Fruit fly (Drosophila melanogaster) whole organism, pupa: ENCODE measurements around the gene CG14667.

ENCODE experiments used
- CG10348 ChIP-seq: fragments of 200-800 bp; sonication (Bioruptor generic); IDR thresholded peaks from 2 replicates; pipeline ENCODE4 v1.3.6; 2022; ENCODE audit warnings: missing biosample characterization, missing genetic modification characterization
- CG12605 ChIP-seq: fragments of 200-800 bp; sonication (Bioruptor generic); IDR thresholded peaks from 2 replicates; pipeline ENCODE4 v1.3.6; 2022; ENCODE audit warnings: missing biosample characterization, missing genetic modification characterization
- CG13204 ChIP-seq: fragments of 200-800 bp; sonication (Bioruptor generic); optimal IDR thresholded peaks from 2 replicates; lab custom pipeline; 2018; ENCODE audit warnings: missing biosample characterization, mild to moderate bottlenecking, missing genetic modification characterization, moderate library complexity
- CG15710 ChIP-seq: fragments of 200-800 bp; sonication (Bioruptor generic); optimal IDR thresholded peaks from 2 replicates; lab custom pipeline; 2018; ENCODE audit warnings: missing biosample characterization, mild to moderate bottlenecking, missing genetic modification characterization, moderate library complexity
- CG17806 ChIP-seq: fragments of 200-800 bp; sonication (Bioruptor generic); optimal IDR thresholded peaks from 2 replicates; lab custom pipeline; 2018; ENCODE audit warnings: missing biosample characterization, mild to moderate bottlenecking, missing genetic modification characterization, moderate library complexity
- CG32121 ChIP-seq: fragments of 200-800 bp; sonication (Bioruptor generic); IDR thresholded peaks from 2 replicates; pipeline ENCODE4 v1.3.6; 2022; ENCODE audit warnings: missing biosample characterization, missing genetic modification characterization
- CG34367 ChIP-seq: fragments of 200-800 bp; sonication (Bioruptor generic); optimal IDR thresholded peaks from 2 replicates; lab custom pipeline; 2018; ENCODE audit warnings: missing biosample characterization, mild to moderate bottlenecking, missing genetic modification characterization
- CG4496 ChIP-seq: fragments of 200-800 bp; sonication (Bioruptor generic); IDR thresholded peaks from 3 replicates; pipeline ENCODE4 v1.3.6; 2022; ENCODE audit warnings: missing biosample characterization, missing genetic modification characterization
- CG8159 ChIP-seq: fragments of 200-800 bp; sonication (Bioruptor generic); optimal IDR thresholded peaks from 3 replicates; lab custom pipeline; 2018; ENCODE audit warnings: missing biosample characterization, mild to moderate bottlenecking, missing genetic modification characterization, moderate library complexity
- CG8301 ChIP-seq: fragments of 200-800 bp; sonication (Bioruptor generic); optimal IDR thresholded peaks from 2 replicates; lab custom pipeline; 2018; ENCODE audit warnings: missing biosample characterization, mild to moderate bottlenecking, missing genetic modification characterization
- EcR ChIP-seq: fragments of 200-800 bp; sonication (Bioruptor generic); optimal IDR thresholded peaks from 3 replicates; lab custom pipeline; 2019; ENCODE audit warnings: missing biosample characterization, missing genetic modification characterization, mild to moderate bottlenecking, moderate library complexity, missing genetic modification reagents
- Pif1A ChIP-seq: fragments of 200-800 bp; sonication (Bioruptor generic); optimal IDR thresholded peaks from 3 replicates; lab custom pipeline; 2016; ENCODE audit warnings: missing biosample characterization, missing genetic modification characterization
- rn ChIP-seq: fragments of 200-800 bp; sonication (Bioruptor generic); IDR thresholded peaks from 2 replicates; pipeline ENCODE4 v1.3.6; 2022; ENCODE audit warnings: missing biosample characterization, missing genetic modification characterization

DNA sequence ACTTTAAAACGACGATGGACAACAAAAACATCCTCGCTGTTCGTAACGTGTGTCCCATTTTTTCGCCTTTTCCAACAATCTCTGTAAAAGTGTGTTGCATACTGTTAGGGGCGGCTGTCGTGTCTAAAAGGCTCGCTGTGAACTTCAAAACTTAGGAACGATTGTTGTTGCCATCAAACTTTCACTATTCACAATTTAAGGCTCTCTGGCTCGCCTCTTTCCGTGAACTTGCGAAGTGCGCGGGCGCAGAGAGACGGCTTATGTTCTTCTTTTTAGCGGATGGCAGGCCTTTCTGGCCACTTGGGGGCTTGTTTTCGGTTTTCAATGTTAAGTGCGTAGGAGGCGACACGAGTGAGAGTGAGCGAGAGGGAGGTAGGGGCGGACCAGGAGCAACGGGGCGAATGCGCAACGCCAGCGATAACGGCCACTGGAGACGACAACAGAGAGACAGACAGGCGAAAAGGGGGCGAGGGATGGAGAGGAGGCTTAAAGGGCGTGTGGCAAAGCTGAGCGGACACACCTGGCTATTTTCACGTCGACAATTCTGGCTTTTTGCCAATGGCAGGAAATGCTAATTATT, 24.3 kb upstream of the CG14667 start, which contains the start of gene mtd:
- TF ChIP-seq CG4496 (GFP tag; lab: Robert Waterston, UW) (no peak), EcR (no peak), CG13204 (no peak), CG8159 (tag; lab: Kevin White, UChicago) (no peak), Pif1A (no peak), CG12605 (GFP tag; lab: Robert Waterston, UW) (no peak), CG17806 (tag; lab: Kevin White, UChicago) (no peak), CG32121 (GFP tag; lab: Robert Waterston, UW) (no peak), rn (no peak), CG10348 (GFP tag; lab: Robert Waterston, UW) (no peak), CG15710 (no peak), CG8301 (tag; lab: Kevin White, UChicago) (no peak), CG34367 (no peak)
